Worm (Caenorhabditis elegans): ENCODE results near the gene T05A7.12.

DNA sequence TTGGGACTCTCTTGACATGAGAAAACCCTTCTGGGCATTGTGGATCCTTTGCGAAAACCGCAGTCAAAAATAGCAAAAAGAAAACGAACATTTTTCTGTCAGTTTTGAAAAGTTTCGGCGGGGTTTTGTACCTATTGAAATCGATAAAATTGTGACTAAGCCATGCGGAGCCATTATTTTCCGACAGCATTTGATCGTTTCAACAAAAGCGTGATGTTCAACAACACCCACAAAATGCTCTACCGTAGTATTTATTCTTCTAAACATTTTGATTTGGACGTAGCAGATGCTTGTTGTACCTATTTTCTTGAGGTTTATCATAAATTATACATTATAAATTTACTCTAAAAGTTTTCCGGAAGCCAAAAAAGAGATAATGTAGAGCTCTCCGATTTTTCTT, 46.6 kb downstream of the T05A7.12 start, which contains the start of gene clec-136:
- TF ChIP-seq lsy-2 (tag; optimal IDR thresholded peaks at IDR 0.05) (no peak), mep-1 (tag; optimal IDR thresholded peaks at IDR 0.05) (no peak), zfp-2 (tag; optimal IDR thresholded peaks at IDR 0.05) (no peak), egl-27 (tag; optimal IDR thresholded peaks at IDR 0.05) (no peak), nhr-42 (GFP tag; IDR thresholded peaks at IDR 0.05) (no peak), ceh-82 (tag; optimal IDR thresholded peaks at IDR 0.05) (no peak), T20F7.1 (GFP tag; optimal IDR thresholded peaks at IDR 0.05) (no peak), snpc-4 (tag; optimal IDR thresholded peaks at IDR 0.05) (no peak), aly-2 (tag; optimal IDR thresholded peaks at IDR 0.05) (no peak), dve-1 (tag; optimal IDR thresholded peaks at IDR 0.05; ENCODE audit: insufficient read depth) (no peak), hmg-1.1 (GFP tag; IDR thresholded peaks at IDR 0.05) (no peak), F10B5.3 (tag; optimal IDR thresholded peaks at IDR 0.05) (no peak), unc-39 (tag; optimal IDR thresholded peaks at IDR 0.05) (no peak)
